Fruit fly (Drosophila melanogaster): ENCODE data around the gene CG3708.
A peak's percentile ranks its signal among the peaks of the same experiment; 100 is the strongest.

Gene CG3708

dm6 chrX:953807-954206 lies 23.9 kb upstream of the CG3708 start (continued):
- TF ChIP-seq achi (GFP tag; optimal IDR thresholded peaks at IDR 0.05), result no peak
- peak; percentile 25 for TF ChIP-seq cyc (GFP tag; optimal IDR thresholded peaks at IDR 0.05)
- TF ChIP-seq CG31627 (GFP tag; optimal IDR thresholded peaks at IDR 0.05), result no peak
- TF ChIP-seq fkh (GFP tag; optimal IDR thresholded peaks at IDR 0.05), result peak; percentile 35
- no peak for TF ChIP-seq Ets21C (GFP tag; optimal IDR thresholded peaks at IDR 0.05)
- no peak for TF ChIP-seq fd59A (GFP tag; optimal IDR thresholded peaks at IDR 0.05)
- TF ChIP-seq CG6276 (GFP tag; optimal IDR thresholded peaks at IDR 0.05), result no peak
- TF ChIP-seq Met (GFP tag; optimal IDR thresholded peaks at IDR 0.05), result no peak
- TF ChIP-seq lz (GFP tag; optimal IDR thresholded peaks at IDR 0.05), result no peak
- TF ChIP-seq CG11762 (GFP tag; optimal IDR thresholded peaks at IDR 0.05; ENCODE audit: insufficient read depth), result no peak
- TF ChIP-seq Sox15 (GFP tag; optimal IDR thresholded peaks at IDR 0.05), result no peak
- TF ChIP-seq CG6163 (GFP tag; IDR thresholded peaks at IDR 0.05), result 0 out of 3 replicates have a peak, but pooled peaks have one; percentile 48
- TF ChIP-seq eg (GFP tag; IDR thresholded peaks at IDR 0.05), result 0 out of 3 replicates have a peak, but pooled peaks have one; percentile 12
- TF ChIP-seq OdsH (GFP tag; optimal IDR thresholded peaks at IDR 0.05), result no peak
- no peak for TF ChIP-seq Sox14 (GFP tag; optimal IDR thresholded peaks at IDR 0.05)
- TF ChIP-seq spab (GFP tag; optimal IDR thresholded peaks at IDR 0.05), result no peak
- TF ChIP-seq CG10669 (GFP tag; optimal IDR thresholded peaks at IDR 0.05), result no peak
- TF ChIP-seq Sox102F (GFP tag; optimal IDR thresholded peaks at IDR 0.05), result no peak
- TF ChIP-seq Gug (GFP tag; IDR thresholded peaks at IDR 0.05), result no peak
- peak; percentile 7 for TF ChIP-seq topi (GFP tag; optimal IDR thresholded peaks at IDR 0.05)
- no peak for TF ChIP-seq CG3032 (tag; optimal IDR thresholded peaks at IDR 0.05)
- TF ChIP-seq CG1621 (tag; optimal IDR thresholded peaks at IDR 0.05), result no peak
- no peak for TF ChIP-seq ss (GFP tag; optimal IDR thresholded peaks at IDR 0.05)
- no peak for TF ChIP-seq esn (GFP tag; optimal IDR thresholded peaks at IDR 0.05)

- TF ChIP-seq CG8319 (GFP tag; optimal IDR thresholded peaks at IDR 0.05) (no peak), eg (GFP tag; IDR thresholded peaks at IDR 0.05) (no peak), Ets21C (GFP tag; optimal IDR thresholded peaks at IDR 0.05) (no peak), salr (GFP tag; optimal IDR thresholded peaks at IDR 0.05) (no peak), Met (GFP tag; optimal IDR thresholded peaks at IDR 0.05) (no peak), CG1621 (tag; optimal IDR thresholded peaks at IDR 0.05) (no peak)
Observed at dm6 chrX:951800-952199, 21.9 kb upstream of the CG3708 start, which contains the start of gene CG3690. Gene CG3690, minus strand, starts transcription at chrX:951900.

dm6 chrX:948285-948556 lies 18.3 kb upstream of the CG3708 start:
- TF ChIP-seq fd85E (GFP tag; optimal IDR thresholded peaks at IDR 0.05) (no peak), svp (GFP tag) (peak; percentile 1), CG6854 (GFP tag; optimal IDR thresholded peaks at IDR 0.05) (no peak), Smox (GFP tag; optimal IDR thresholded peaks at IDR 0.05) (peak; percentile 20), fkh (GFP tag; optimal IDR thresholded peaks at IDR 0.05) (no peak), CG31627 (GFP tag; optimal IDR thresholded peaks at IDR 0.05) (peak; percentile 45), cyc (GFP tag; optimal IDR thresholded peaks at IDR 0.05) (peak; percentile 34), CG4318 (GFP tag; optimal IDR thresholded peaks at IDR 0.05) (no peak), Hr39 (GFP tag; optimal IDR thresholded peaks at IDR 0.05) (peak; percentile 55), Eip78C (GFP tag) (peak; percentile 38), topi (GFP tag; optimal IDR thresholded peaks at IDR 0.05) (peak; percentile 3), achi (GFP tag; optimal IDR thresholded peaks at IDR 0.05) (no peak), Met (GFP tag; optimal IDR thresholded peaks at IDR 0.05) (peak; percentile 31), CG7368 (GFP tag; optimal IDR thresholded peaks at IDR 0.05) (no peak), lz (GFP tag; optimal IDR thresholded peaks at IDR 0.05) (peak; percentile 6)

dm6 chrX:947450-948284 lies 17.8 kb upstream of the CG3708 start, which contains the start of gene CG3699:
Gene CG3699, minus strand, starts transcription at chrX:947500.
- TF ChIP-seq fd85E (GFP tag; optimal IDR thresholded peaks at IDR 0.05) (no peak), CG6854 (GFP tag; optimal IDR thresholded peaks at IDR 0.05) (no peak), salr (GFP tag; optimal IDR thresholded peaks at IDR 0.05) (no peak), cyc (GFP tag; optimal IDR thresholded peaks at IDR 0.05) (peak; percentile 38), dac (GFP tag; optimal IDR thresholded peaks at IDR 0.05) (no peak), CG8632 (GFP tag; optimal IDR thresholded peaks at IDR 0.05) (peak; percentile 17), ss (GFP tag; optimal IDR thresholded peaks at IDR 0.05) (peak in 1 of 2 experiments; percentile 21), CG9139 (GFP tag; optimal IDR thresholded peaks at IDR 0.05) (no peak), CG34406 (GFP tag; optimal IDR thresholded peaks at IDR 0.05) (peak; percentile 48), eg (GFP tag; IDR thresholded peaks at IDR 0.05) (no peak), Gug (GFP tag; IDR thresholded peaks at IDR 0.05) (no peak), CG32006 (GFP tag; optimal IDR thresholded peaks at IDR 0.05) (peak; percentile 62), CG15336 (GFP tag; IDR thresholded peaks at IDR 0.05) (peak; percentile 28; the same call in 1 of the 2 replicates), Ets21C (GFP tag; optimal IDR thresholded peaks at IDR 0.05) (peak; percentile 48), svp (GFP tag) (peak; percentile 79), Hr39 (GFP tag; optimal IDR thresholded peaks at IDR 0.05) (peak; percentile 60), Hr38 (GFP tag; optimal IDR thresholded peaks at IDR 0.05) (no peak), Hr4 (GFP tag; optimal IDR thresholded peaks at IDR 0.05) (no peak), Lpt (GFP tag; optimal IDR thresholded peaks at IDR 0.05) (no peak), acj6 (GFP tag; optimal IDR thresholded peaks at IDR 0.05) (peak; percentile 43), CG1621 (tag; optimal IDR thresholded peaks at IDR 0.05) (no peak)

All from whole organism, prepupa.